Fruit fly (Drosophila melanogaster): ENCODE results near the gene CG34140.

DNA sequence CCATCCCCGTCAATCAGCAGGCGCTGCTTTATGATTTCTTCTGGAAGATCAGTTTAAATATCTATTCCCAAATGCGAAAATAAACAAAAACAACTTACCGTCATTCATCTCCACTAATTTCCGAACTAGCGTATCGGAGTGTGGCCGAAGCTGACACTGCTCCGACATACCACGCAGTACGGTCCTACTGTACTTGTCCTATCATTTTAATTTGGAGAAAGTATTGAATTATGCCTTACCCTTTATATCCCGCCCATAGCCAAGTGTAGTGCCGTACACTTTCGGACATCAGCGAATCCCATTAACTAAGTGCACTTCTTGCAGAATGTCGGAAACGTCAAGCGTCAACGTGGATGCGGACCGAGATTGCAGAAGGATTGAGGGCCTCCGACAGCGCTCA lies 28.3 kb upstream of the CG34140 start, which contains the start of the genes thoc7 and Dis3l2:
- no peak for TF ChIP-seq pan (optimal IDR thresholded peaks at IDR 0.05)
- TF ChIP-seq jim (GFP tag; optimal IDR thresholded peaks at IDR 0.05), result no peak
- TF ChIP-seq Jra (GFP tag; optimal IDR thresholded peaks at IDR 0.05), result no peak
- TF ChIP-seq Abd-B (GFP tag; optimal IDR thresholded peaks at IDR 0.05), result no peak
- TF ChIP-seq Rel (GFP tag; optimal IDR thresholded peaks at IDR 0.05), result no peak
- no peak for TF ChIP-seq Rel (tag; optimal IDR thresholded peaks at IDR 0.05)
- TF ChIP-seq Vsx2 (GFP tag; optimal IDR thresholded peaks at IDR 0.05; ENCODE audit: partially characterized antibody), result no peak
- no peak for TF ChIP-seq h (GFP tag; optimal IDR thresholded peaks at IDR 0.05)
